Worm (Caenorhabditis elegans) whole organism, L4 larva: ENCODE data around the gene prx-10.

Source experiments
- D1046.2 ChIP-seq: fragments of 200-800 bp; sonication (Bioruptor generic); IDR thresholded peaks from 2 replicates; pipeline ENCODE4 v1.3.6; 2022; ENCODE audit warnings: missing genetic modification characterization, missing compliant biosample characterization
- Y48G9A.11 ChIP-seq: fragments of 200-800 bp; sonication (Bioruptor generic); IDR thresholded peaks from 2 replicates; pipeline ENCODE4 v1.3.6; 2022; ENCODE audit warnings: missing genetic modification reagents, missing genetic modification characterization, missing compliant biosample characterization
- aha-1 ChIP-seq: fragments of 150-350 bp; peaks from one replicate; lab custom pipeline; 2014; ENCODE audit warnings: missing biosample characterization, missing genetic modification characterization
- ceh-32 ChIP-seq: sonication (generic microtip); optimal IDR thresholded peaks from 2 replicates; lab custom pipeline; 2016; ENCODE audit warnings: mild to moderate bottlenecking, missing genetic modification characterization, missing compliant biosample characterization; ENCODE audit not compliant: poor library complexity
- ceh-44 ChIP-seq: fragments of 200-800 bp; sonication (Bioruptor generic); IDR thresholded peaks from 2 replicates; pipeline ENCODE4 v1.3.6; 2022; ENCODE audit warnings: missing genetic modification reagents, missing genetic modification characterization, missing compliant biosample characterization
- ceh-82 ChIP-seq: sonication (generic microtip); optimal IDR thresholded peaks from 2 replicates; lab custom pipeline; 2017; ENCODE audit warnings: missing biosample characterization, missing genetic modification characterization
- daf-16 ChIP-seq, 3 experiments: sonication (generic microtip); optimal IDR thresholded peaks; 2 replicates each; lab custom pipeline; 2016 to 2017; ENCODE audit warnings: missing genetic modification characterization in 3 of 3, missing genetic modification reagents in 3 of 3, mild to moderate bottlenecking in 2 of 3, missing compliant biosample characterization in 2 of 3, missing biosample characterization in 1 of 3, moderate library complexity in 1 of 3
- daf-8 ChIP-seq: fragments of 200-800 bp; sonication (Bioruptor generic); IDR thresholded peaks from 2 replicates; pipeline ENCODE4 v1.3.6; 2022; ENCODE audit warnings: missing genetic modification characterization, missing compliant biosample characterization
- dmd-6 ChIP-seq: fragments of 200-800 bp; sonication (Bioruptor generic); IDR thresholded peaks from 2 replicates; pipeline ENCODE4 v1.3.6; 2022; ENCODE audit warnings: missing genetic modification reagents, missing genetic modification characterization, missing compliant biosample characterization
- dmd-8 ChIP-seq: fragments of 200-800 bp; sonication (Bioruptor generic); IDR thresholded peaks from 2 replicates; pipeline ENCODE4 v1.3.6; 2022; ENCODE audit warnings: missing genetic modification characterization, missing compliant biosample characterization
- dve-1 ChIP-seq: sonication (generic microtip); optimal IDR thresholded peaks from 2 replicates; lab custom pipeline; 2017; ENCODE audit warnings: antibody characterized with exemption, mild to moderate bottlenecking, missing genetic modification characterization, missing compliant biosample characterization; ENCODE audit not compliant: insufficient read depth
- gei-8 ChIP-seq: fragments of 200-800 bp; sonication (Bioruptor generic); optimal IDR thresholded peaks from 2 replicates; lab custom pipeline; 2018; ENCODE audit warnings: mild to moderate bottlenecking, missing genetic modification characterization, missing compliant biosample characterization
- hlh-30 ChIP-seq: sonication (generic microtip); optimal IDR thresholded peaks from 2 replicates; lab custom pipeline; 2017; ENCODE audit warnings: antibody characterized with exemption, mild to moderate bottlenecking, missing genetic modification characterization, missing compliant biosample characterization; ENCODE audit not compliant: insufficient read depth
- hmg-1.1 ChIP-seq: fragments of 200-800 bp; sonication (Bioruptor generic); IDR thresholded peaks from 2 replicates; pipeline ENCODE4 v1.3.6; 2022; ENCODE audit warnings: missing genetic modification reagents, missing genetic modification characterization, missing compliant biosample characterization
- lin-13 ChIP-seq: fragments of 150-350 bp; optimal IDR thresholded peaks from 2 replicates; lab custom pipeline; 2014; ENCODE audit warnings: missing biosample characterization, missing genetic modification reagents, missing genetic modification characterization
- lin-15B ChIP-seq: fragments of 150-350 bp; sonication (generic microtip); optimal IDR thresholded peaks from 3 replicates; lab custom pipeline; 2014; ENCODE audit warnings: missing biosample characterization, missing genetic modification characterization
- lin-38 ChIP-seq: fragments of 200-800 bp; sonication (Bioruptor generic); IDR thresholded peaks from 2 replicates; pipeline ENCODE4 v1.3.6; 2022; ENCODE audit warnings: missing genetic modification reagents, missing genetic modification characterization, missing compliant biosample characterization
- lin-39 ChIP-seq: fragments of 150-350 bp; optimal IDR thresholded peaks from 2 replicates; lab custom pipeline; 2014; ENCODE audit warnings: missing biosample characterization, missing genetic modification reagents, missing genetic modification characterization
- lsy-2 ChIP-seq, 2 experiments: fragments of 150-350 bp in 1 of 2; sonication (generic microtip) in 1 of 2; optimal IDR thresholded peaks; 2 replicates each; lab custom pipeline; 2014 to 2017; ENCODE audit warnings: missing biosample characterization in 2 of 2, missing genetic modification characterization in 2 of 2
- madf-9 ChIP-seq: fragments of 200-800 bp; sonication (Bioruptor generic); conservative IDR thresholded peaks from 2 replicates; pipeline ENCODE4 v1.3.6; 2022; ENCODE audit warnings: missing genetic modification reagents, missing genetic modification characterization, missing compliant biosample characterization
- mdl-1 ChIP-seq, 2 experiments: fragments of 150-350 bp in 1 of 2; sonication (generic microtip) in 1 of 2; optimal IDR thresholded peaks; 2 replicates each; lab custom pipeline; 2014 to 2017; ENCODE audit warnings: missing biosample characterization in 2 of 2, missing genetic modification characterization in 2 of 2
- mep-1 ChIP-seq: fragments of 150-350 bp; sonication (generic microtip); optimal IDR thresholded peaks from 3 replicates; lab custom pipeline; 2014; ENCODE audit warnings: missing biosample characterization, missing genetic modification characterization
- mes-2 ChIP-seq: sonication (generic microtip); optimal IDR thresholded peaks from 2 replicates; lab custom pipeline; 2016; ENCODE audit warnings: missing genotype, mild to moderate bottlenecking, missing genetic modification characterization, missing compliant biosample characterization; ENCODE audit not compliant: poor library complexity, severe bottlenecking
- nhr-102 ChIP-seq: sonication (generic microtip); optimal IDR thresholded peaks from 2 replicates; lab custom pipeline; 2016; ENCODE audit warnings: mild to moderate bottlenecking, missing genetic modification characterization, moderate library complexity, missing compliant biosample characterization
- nhr-28 ChIP-seq: fragments of 150-350 bp; optimal IDR thresholded peaks from 2 replicates; lab custom pipeline; 2014; ENCODE audit warnings: missing biosample characterization, missing genetic modification characterization
- nhr-6 ChIP-seq: fragments of 150-350 bp; optimal IDR thresholded peaks from 2 replicates; lab custom pipeline; 2014; ENCODE audit warnings: missing biosample characterization, missing genetic modification characterization
- pha-4 ChIP-seq, 2 experiments: fragments of 150-350 bp in 1 of 2; fragments of 200-800 bp in 1 of 2; sonication (Bioruptor generic) in 1 of 2; IDR thresholded peaks in 1 of 2; optimal IDR thresholded peaks in 1 of 2; 2 replicates each; pipeline versions ENCODE4 v1.3.6 to Lab custom; 2014 to 2022; ENCODE audit warnings: missing genetic modification characterization in 2 of 2, missing genetic modification reagents in 2 of 2, missing biosample characterization in 1 of 2, missing compliant biosample characterization in 1 of 2
- pqm-1 ChIP-seq: sonication (generic microtip); optimal IDR thresholded peaks from 2 replicates; lab custom pipeline; 2017; ENCODE audit warnings: missing biosample characterization, missing genetic modification characterization
- spr-3 ChIP-seq: fragments of 200-800 bp; sonication (Bioruptor generic); optimal IDR thresholded peaks from 2 replicates; lab custom pipeline; 2018; ENCODE audit warnings: mild to moderate bottlenecking, missing genetic modification characterization, missing compliant biosample characterization
- tra-1 ChIP-seq: fragments of 200-800 bp; sonication (Bioruptor generic); IDR thresholded peaks from 2 replicates; pipeline ENCODE4 v1.3.6; 2022; ENCODE audit warnings: missing genetic modification reagents, missing genetic modification characterization, missing compliant biosample characterization
- unc-130 ChIP-seq: sonication (generic microtip); optimal IDR thresholded peaks from 2 replicates; lab custom pipeline; 2016; ENCODE audit warnings: missing genetic modification reagents, missing genetic modification characterization, missing compliant biosample characterization
- zfp-3 ChIP-seq: fragments of 200-800 bp; sonication (Bioruptor generic); conservative IDR thresholded peaks from 2 replicates; pipeline ENCODE4 v1.3.6; 2022; ENCODE audit warnings: missing genetic modification reagents, missing genetic modification characterization, missing compliant biosample characterization

prx-10 gene

DNA sequence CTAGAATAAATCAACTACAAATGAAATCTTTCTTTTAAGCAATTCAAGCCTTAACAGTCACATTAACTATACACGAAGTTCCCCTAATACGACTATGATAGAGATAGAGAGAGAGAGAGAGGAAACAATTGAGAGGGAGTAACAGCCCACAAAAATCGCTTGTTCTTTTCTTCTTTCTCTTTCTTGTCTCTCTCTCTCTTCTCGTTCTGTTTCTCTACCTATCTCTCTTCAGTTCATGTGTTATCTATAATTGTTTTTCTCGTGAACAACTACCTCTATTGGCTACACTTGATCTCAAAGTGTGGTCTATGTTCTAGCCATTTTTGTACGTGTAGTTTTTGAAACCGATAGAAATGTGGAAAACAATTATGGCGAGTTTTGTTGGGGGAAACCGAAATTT is 33.6 kb upstream of the prx-10 start (continued):
- TF ChIP-seq lin-15B (tag; lab: Kevin White, UChicago) (no peak), nhr-28 (tag; lab: Kevin White, UChicago) (peak; percentile 100), zfp-3 (no peak), dve-1 (tag; lab: Kevin White, UChicago) (peak; percentile 94), tra-1 (GFP tag; lab: Robert Waterston, UW) (0 out of 2 replicates have a peak, but pooled peaks have one; percentile 27), ceh-32 (tag; lab: Kevin White, UChicago) (no peak), mdl-1 (tag; optimal IDR thresholded peaks at IDR 0.05; lab: Kevin White, UChicago) (peak in 1 of 2 experiments; percentile 75), mes-2 (tag; lab: Kevin White, UChicago) (peak; percentile 35), lsy-2 (tag; optimal IDR thresholded peaks at IDR 0.05; lab: Kevin White, UChicago) (peak; percentile 19 to 55), dmd-6 (GFP tag; lab: Robert Waterston, UW) (peak; percentile 69), daf-8 (GFP tag; lab: Robert Waterston, UW) (no peak), nhr-6 (peak; percentile 78), gei-8 (GFP tag; lab: Kevin White, UChicago) (no peak), ceh-82 (no peak)
- TF ChIP-seq, all 104 proteins: peak for 28

DNA sequence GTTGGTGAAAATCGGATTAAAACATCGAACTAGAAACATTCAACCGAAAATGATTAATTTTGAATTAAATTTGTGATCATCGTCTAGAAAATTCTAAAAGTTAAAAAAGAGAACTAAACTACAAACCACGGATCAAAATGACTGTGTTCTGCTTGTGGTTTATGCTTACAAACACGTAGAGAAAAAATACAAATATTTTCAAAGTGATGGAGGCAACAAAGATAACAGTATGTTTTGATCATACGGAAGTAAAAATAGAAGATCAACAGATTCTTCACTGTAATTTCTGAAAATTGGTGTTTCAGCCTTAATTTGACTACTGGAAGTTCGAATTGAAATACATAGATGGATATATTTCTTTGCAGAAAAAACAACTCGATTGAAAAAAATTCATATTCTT is 32.9 kb upstream of the prx-10 start:
- TF ChIP-seq dve-1 (tag; lab: Kevin White, UChicago) (peak; percentile 29), mep-1 (tag; lab: Kevin White, UChicago) (peak; percentile 13), pha-4 (GFP tag; IDR thresholded peaks at IDR 0.05; lab: Robert Waterston, UW) (peak; percentile 36; the same call in 1 of the 2 replicates), pha-4 (tag; optimal IDR thresholded peaks at IDR 0.05; lab: Kevin White, UChicago) (no peak), ceh-44 (GFP tag; lab: Robert Waterston, UW) (no peak), daf-8 (GFP tag; lab: Robert Waterston, UW) (no peak), lin-38 (GFP tag; lab: Robert Waterston, UW) (peak; percentile 46), spr-3 (GFP tag; lab: Kevin White, UChicago) (no peak), dmd-6 (GFP tag; lab: Robert Waterston, UW) (peak; percentile 27; the same call in 1 of the 2 replicates), lin-13 (peak; percentile 15), daf-16 (GFP tag; optimal IDR thresholded peaks at IDR 0.05; lab: Kevin White, UChicago) (no peak), daf-16 (tag; optimal IDR thresholded peaks at IDR 0.05; lab: Kevin White, UChicago) (peak; percentile 82), nhr-102 (tag; lab: Kevin White, UChicago) (peak; percentile 27), dmd-8 (no peak), nhr-28 (tag; lab: Kevin White, UChicago) (peak; percentile 96)

DNA sequence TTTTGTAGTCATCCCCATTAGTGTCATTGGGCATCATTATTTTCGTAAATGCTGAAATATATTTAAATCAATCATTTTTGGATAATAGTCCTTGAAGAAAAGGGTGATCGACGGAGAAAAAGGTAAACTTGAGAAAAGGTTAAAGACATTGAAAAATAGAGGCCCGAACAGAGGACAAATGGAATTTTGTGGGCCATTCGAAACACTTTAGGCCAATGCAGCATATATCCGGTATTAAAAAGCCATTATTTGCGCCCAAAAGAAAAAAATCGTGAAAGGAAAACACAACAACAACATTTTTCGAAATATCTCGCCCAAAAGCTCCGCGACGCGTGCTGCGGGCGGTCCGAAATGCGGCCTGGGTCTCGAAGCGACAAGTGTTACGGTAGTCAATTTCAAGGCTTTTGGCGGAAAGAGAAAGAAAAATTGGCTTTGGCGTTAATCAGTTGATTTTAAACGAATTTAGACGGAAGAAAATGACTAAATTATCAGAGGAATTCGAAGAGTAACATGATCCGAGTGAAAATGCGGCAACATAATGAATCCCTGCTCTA is 29.3 kb upstream of the prx-10 start, which contains the start of gene morc-1:
Gene morc-1 (minus strand): TSS at position 51 of the 554 bp plus-strand sequence.
- peak in 1 of 2 experiments; percentile 49 for TF ChIP-seq lsy-2 (tag; optimal IDR thresholded peaks at IDR 0.05; lab: Kevin White, UChicago)
- TF ChIP-seq daf-8 (GFP tag; lab: Robert Waterston, UW), result no peak
- peak; percentile 15 for TF ChIP-seq unc-130 (GFP tag; lab: Kevin White, UChicago)
- TF ChIP-seq pqm-1, result no peak
- no peak for TF ChIP-seq hmg-1.1 (GFP tag; lab: Robert Waterston, UW)
- no peak for TF ChIP-seq madf-9 (GFP tag; lab: Robert Waterston, UW)
- TF ChIP-seq Y48G9A.11, result 0 out of 2 replicates have a peak, but pooled peaks have one; percentile 14
- peak; percentile 81 for TF ChIP-seq aha-1 (tag; lab: Kevin White, UChicago)
- TF ChIP-seq mes-2 (tag; lab: Kevin White, UChicago), result peak; percentile 34
- TF ChIP-seq D1046.2, result no peak
- no peak for TF ChIP-seq lin-39 (tag; lab: Kevin White, UChicago)
- TF ChIP-seq nhr-6, result no peak
- TF ChIP-seq hlh-30 (tag; lab: Kevin White, UChicago), result no peak
- no peak for TF ChIP-seq ceh-32 (tag; lab: Kevin White, UChicago)
- TF ChIP-seq mep-1 (tag; lab: Kevin White, UChicago), result no peak
